Worm (Caenorhabditis elegans) whole organism, L1 larva: ENCODE data around the gene twk-49.

Experiments
- C04F5.9 ChIP-seq: sonication (generic microtip); optimal IDR thresholded peaks from 2 replicates; lab custom pipeline; 2016; ENCODE audit warnings: missing genetic modification characterization, missing compliant biosample characterization
- C34B4.2 ChIP-seq: sonication (generic microtip); optimal IDR thresholded peaks from 2 replicates; lab custom pipeline; 2017; ENCODE audit warnings: mild to moderate bottlenecking, missing genetic modification characterization, missing compliant biosample characterization
- ceh-82 ChIP-seq, 3 experiments: fragments of 150-350 bp in 1 of 3; sonication (generic microtip) in 2 of 3; optimal IDR thresholded peaks; 2 replicates each; lab custom pipeline; 2014 to 2017; ENCODE audit warnings: missing biosample characterization in 3 of 3, missing genetic modification characterization in 3 of 3
- fos-1 ChIP-seq: fragments of 150-350 bp; optimal IDR thresholded peaks from 2 replicates; lab custom pipeline; 2014; ENCODE audit warnings: missing biosample characterization, missing genetic modification characterization
- lin-13 ChIP-seq: fragments of 150-350 bp; optimal IDR thresholded peaks from 2 replicates; lab custom pipeline; 2014; ENCODE audit warnings: missing biosample characterization, missing genetic modification reagents, missing genetic modification characterization
- nhr-28 ChIP-seq: fragments of 150-350 bp; optimal IDR thresholded peaks from 2 replicates; lab custom pipeline; 2014; ENCODE audit warnings: missing biosample characterization, missing genetic modification characterization
- rnt-1 ChIP-seq: sonication (generic microtip); optimal IDR thresholded peaks from 2 replicates; lab custom pipeline; 2016; ENCODE audit warnings: mild to moderate bottlenecking, missing genetic modification characterization, moderate library complexity, missing compliant biosample characterization
- snpc-4 ChIP-seq: fragments of 150-350 bp; optimal IDR thresholded peaks from 2 replicates; lab custom pipeline; 2014; ENCODE audit warnings: missing biosample characterization, missing genetic modification characterization
- unc-130 ChIP-seq: fragments of 150-350 bp; optimal IDR thresholded peaks from 2 replicates; lab custom pipeline; 2017; ENCODE audit warnings: missing biosample characterization, missing genetic modification characterization, inconsistent platforms
- vab-15 ChIP-seq: sonication (generic microtip); optimal IDR thresholded peaks from 2 replicates; lab custom pipeline; 2017; ENCODE audit warnings: missing genotype, mild to moderate bottlenecking, missing genetic modification characterization, missing compliant biosample characterization
- ztf-11 ChIP-seq, 2 experiments: sonication (generic microtip); optimal IDR thresholded peaks; 2 replicates each; lab custom pipeline; 2016 to 2017; ENCODE audit warnings: missing genetic modification characterization in 2 of 2, missing biosample characterization in 1 of 2, missing compliant biosample characterization in 1 of 2

ce11 chrII:6486344-6486743, 12.6 kb downstream of the twk-49 start:
- TF ChIP-seq vab-15 (tag; lab: Kevin White, UChicago) (peak; percentile 37), unc-130 (tag; lab: Kevin White, UChicago) (peak; percentile 25), snpc-4 (tag; lab: Kevin White, UChicago) (no peak), ztf-11 (tag; optimal IDR thresholded peaks at IDR 0.05; lab: Kevin White, UChicago) (no peak), C34B4.2 (tag; lab: Kevin White, UChicago) (no peak), lin-13 (GFP tag; lab: Kevin White, UChicago) (no peak), C04F5.9 (tag; lab: Kevin White, UChicago) (no peak), rnt-1 (tag; lab: Kevin White, UChicago) (peak; percentile 73), fos-1 (tag; lab: Kevin White, UChicago) (no peak), ceh-82 (tag; optimal IDR thresholded peaks at IDR 0.05; lab: Kevin White, UChicago) (no peak), nhr-28 (tag; lab: Kevin White, UChicago) (no peak)
